Worm (Caenorhabditis elegans) whole organism, L2 larva: ENCODE results near the gene frpr-21.

Experiments
- C34F6.9 ChIP-seq: fragments of 150-350 bp; optimal IDR thresholded peaks from 2 replicates; lab custom pipeline; 2014; ENCODE audit warnings: missing biosample characterization, missing genetic modification characterization
- F13H6.1 ChIP-seq: sonication (generic microtip); optimal IDR thresholded peaks from 2 replicates; lab custom pipeline; 2016; ENCODE audit warnings: missing genetic modification characterization, missing compliant biosample characterization
- R02D3.7 ChIP-seq: fragments of 150-350 bp; optimal IDR thresholded peaks from 2 replicates; lab custom pipeline; 2014; ENCODE audit warnings: missing biosample characterization, missing genetic modification characterization
- Y55F3AM.14 ChIP-seq: fragments of 200-800 bp; sonication (Bioruptor generic); optimal IDR thresholded peaks from 2 replicates; lab custom pipeline; 2018; ENCODE audit warnings: mild to moderate bottlenecking, missing genetic modification characterization, missing compliant biosample characterization
- ZK546.5 ChIP-seq: sonication (generic microtip); optimal IDR thresholded peaks from 2 replicates; lab custom pipeline; 2017; ENCODE audit warnings: missing biosample characterization, missing genetic modification characterization
- alr-1 ChIP-seq: fragments of 150-350 bp; optimal IDR thresholded peaks from 2 replicates; lab custom pipeline; 2014; ENCODE audit warnings: missing biosample characterization, missing genetic modification characterization
- aly-2 ChIP-seq: fragments of 150-350 bp; optimal IDR thresholded peaks from 2 replicates; lab custom pipeline; 2014; ENCODE audit warnings: missing biosample characterization, missing genetic modification characterization
- ama-1 ChIP-seq: fragments of 150-350 bp; optimal IDR thresholded peaks from 2 replicates; lab custom pipeline; 2018; ENCODE audit warnings: inconsistent platforms
- blmp-1 ChIP-seq: sonication (generic microtip); optimal IDR thresholded peaks from 2 replicates; lab custom pipeline; 2017; ENCODE audit warnings: missing genetic modification characterization, mild to moderate bottlenecking, missing compliant biosample characterization, antibody characterized with exemption, moderate library complexity; ENCODE audit not compliant: insufficient read depth
- ceh-16 ChIP-seq: fragments of 150-350 bp; optimal IDR thresholded peaks from 2 replicates; lab custom pipeline; 2014; ENCODE audit warnings: missing biosample characterization, missing genetic modification characterization
- ceh-82 ChIP-seq: fragments of 150-350 bp; optimal IDR thresholded peaks from 2 replicates; lab custom pipeline; 2014; ENCODE audit warnings: missing biosample characterization, missing genetic modification characterization
- crh-2 ChIP-seq: sonication (generic microtip); optimal IDR thresholded peaks from 2 replicates; lab custom pipeline; 2017; ENCODE audit warnings: missing biosample characterization, missing genetic modification characterization
- dmd-4 ChIP-seq: sonication (generic microtip); optimal IDR thresholded peaks from 2 replicates; lab custom pipeline; 2017; ENCODE audit warnings: missing biosample characterization, missing genetic modification characterization
- egl-27 ChIP-seq: sonication (generic microtip); optimal IDR thresholded peaks from 3 replicates; lab custom pipeline; 2017; ENCODE audit warnings: missing biosample characterization, missing genetic modification reagents, missing genetic modification characterization
- elt-1 ChIP-seq: fragments of 150-350 bp; optimal IDR thresholded peaks from 2 replicates; lab custom pipeline; 2014; ENCODE audit warnings: missing biosample characterization, missing genetic modification characterization
- elt-3 ChIP-seq: sonication (generic microtip); optimal IDR thresholded peaks from 2 replicates; lab custom pipeline; 2017; ENCODE audit warnings: missing biosample characterization, missing genetic modification characterization
- fos-1 ChIP-seq: fragments of 150-350 bp; optimal IDR thresholded peaks from 2 replicates; lab custom pipeline; 2014; ENCODE audit warnings: missing biosample characterization, missing genetic modification characterization
- gmeb-1 ChIP-seq: fragments of 150-350 bp; optimal IDR thresholded peaks from 2 replicates; lab custom pipeline; 2014; ENCODE audit warnings: missing biosample characterization, missing genetic modification characterization
- lin-11 ChIP-seq: fragments of 150-350 bp; sonication (generic microtip); optimal IDR thresholded peaks from 2 replicates; lab custom pipeline; 2014; ENCODE audit warnings: missing biosample characterization, missing genetic modification characterization, inconsistent platforms, mixed read lengths
- lin-13 ChIP-seq: fragments of 150-350 bp; optimal IDR thresholded peaks from 2 replicates; lab custom pipeline; 2014; ENCODE audit warnings: missing biosample characterization, missing genetic modification reagents, missing genetic modification characterization
- lin-39 ChIP-seq: fragments of 150-350 bp; optimal IDR thresholded peaks from 2 replicates; lab custom pipeline; 2014; ENCODE audit warnings: missing biosample characterization, missing genetic modification reagents, missing genetic modification characterization
- lsy-2 ChIP-seq, 2 experiments: fragments of 150-350 bp in 1 of 2; sonication (generic microtip) in 1 of 2; optimal IDR thresholded peaks; 2 replicates each; lab custom pipeline; 2014 to 2017; ENCODE audit warnings: missing biosample characterization in 2 of 2, missing genetic modification characterization in 2 of 2
- mab-5 ChIP-seq: fragments of 150-350 bp; optimal IDR thresholded peaks from 2 replicates; lab custom pipeline; 2014; ENCODE audit warnings: missing biosample characterization, missing genetic modification characterization
- mbf-1 ChIP-seq: sonication (generic microtip); optimal IDR thresholded peaks from 2 replicates; lab custom pipeline; 2017; ENCODE audit warnings: missing biosample characterization, missing genetic modification characterization
- mdl-1 ChIP-seq, 2 experiments: fragments of 150-350 bp in 1 of 2; sonication (generic microtip) in 1 of 2; optimal IDR thresholded peaks; 2 replicates each; lab custom pipeline; 2017; ENCODE audit warnings: missing biosample characterization in 2 of 2, missing genetic modification characterization in 2 of 2
- nhr-10 ChIP-seq: sonication (generic microtip); optimal IDR thresholded peaks from 2 replicates; lab custom pipeline; 2017; ENCODE audit warnings: missing biosample characterization, missing genetic modification characterization
- nhr-11 ChIP-seq: fragments of 150-350 bp; optimal IDR thresholded peaks from 2 replicates; lab custom pipeline; 2014; ENCODE audit warnings: missing biosample characterization, missing genetic modification characterization
- nhr-12 ChIP-seq: fragments of 150-350 bp; optimal IDR thresholded peaks from 2 replicates; lab custom pipeline; 2014; ENCODE audit warnings: missing biosample characterization, missing genetic modification characterization
- nhr-129 ChIP-seq: fragments of 150-350 bp; optimal IDR thresholded peaks from 2 replicates; lab custom pipeline; 2014; ENCODE audit warnings: missing biosample characterization, missing genetic modification characterization
- nhr-21 ChIP-seq: fragments of 150-350 bp; optimal IDR thresholded peaks from 2 replicates; lab custom pipeline; 2014; ENCODE audit warnings: missing biosample characterization, missing genetic modification characterization
- nhr-23 ChIP-seq: fragments of 150-350 bp; optimal IDR thresholded peaks from 2 replicates; lab custom pipeline; 2014; ENCODE audit warnings: missing biosample characterization, missing genetic modification reagents, missing genetic modification characterization
- nhr-237 ChIP-seq: fragments of 150-350 bp; optimal IDR thresholded peaks from 2 replicates; lab custom pipeline; 2014; ENCODE audit warnings: missing biosample characterization, missing genetic modification characterization
- nhr-25 ChIP-seq: fragments of 150-350 bp; sonication (generic microtip); optimal IDR thresholded peaks from 3 replicates; lab custom pipeline; 2014; ENCODE audit warnings: missing biosample characterization, missing genetic modification characterization
- nhr-6 ChIP-seq: fragments of 150-350 bp; optimal IDR thresholded peaks from 2 replicates; lab custom pipeline; 2014; ENCODE audit warnings: missing biosample characterization, missing genetic modification characterization
- nhr-77 ChIP-seq: fragments of 150-350 bp; optimal IDR thresholded peaks from 2 replicates; lab custom pipeline; 2014; ENCODE audit warnings: missing biosample characterization, missing genetic modification characterization
- peb-1 ChIP-seq: fragments of 150-350 bp; optimal IDR thresholded peaks from 2 replicates; lab custom pipeline; 2014; ENCODE audit warnings: missing biosample characterization, missing genetic modification characterization
- sem-4 ChIP-seq: fragments of 150-350 bp; optimal IDR thresholded peaks from 2 replicates; lab custom pipeline; 2014; ENCODE audit warnings: missing biosample characterization, missing genetic modification reagents, missing genetic modification characterization
- skn-1 ChIP-seq: sonication (generic microtip); optimal IDR thresholded peaks from 2 replicates; lab custom pipeline; 2017; ENCODE audit warnings: missing biosample characterization, missing genetic modification characterization
- sma-3 ChIP-seq: sonication (generic microtip); optimal IDR thresholded peaks from 2 replicates; lab custom pipeline; 2016; ENCODE audit warnings: missing genetic modification reagents, missing genetic modification characterization, missing compliant biosample characterization
- sma-9 ChIP-seq, 2 experiments: fragments of 150-350 bp in 1 of 2; sonication (generic microtip) in 1 of 2; optimal IDR thresholded peaks; 2 replicates each; lab custom pipeline; 2014 to 2016; ENCODE audit warnings: missing genetic modification characterization in 2 of 2, mild to moderate bottlenecking in 1 of 2, missing biosample characterization in 1 of 2, missing compliant biosample characterization in 1 of 2, missing genetic modification reagents in 1 of 2, moderate library complexity in 1 of 2
- snpc-4 ChIP-seq: fragments of 150-350 bp; optimal IDR thresholded peaks from 2 replicates; lab custom pipeline; 2014; ENCODE audit warnings: missing biosample characterization, missing genetic modification characterization
- unc-39 ChIP-seq: fragments of 150-350 bp; optimal IDR thresholded peaks from 2 replicates; lab custom pipeline; 2014; ENCODE audit warnings: missing biosample characterization, missing genetic modification characterization
- unc-55 ChIP-seq: fragments of 150-350 bp; sonication (generic microtip); optimal IDR thresholded peaks from 3 replicates; lab custom pipeline; 2014; ENCODE audit warnings: missing biosample characterization, missing genetic modification reagents, missing genetic modification characterization
- unc-62 ChIP-seq: fragments of 150-350 bp; optimal IDR thresholded peaks from 2 replicates; lab custom pipeline; 2014; ENCODE audit warnings: missing biosample characterization, missing genetic modification reagents, missing genetic modification characterization
- zag-1 ChIP-seq: fragments of 150-350 bp; optimal IDR thresholded peaks from 2 replicates; lab custom pipeline; 2014; ENCODE audit warnings: missing biosample characterization, missing genetic modification characterization
- ztf-1 ChIP-seq: fragments of 200-800 bp; sonication (Bioruptor generic); conservative IDR thresholded peaks from 2 replicates; pipeline ENCODE4 v1.3.6; 2022; ENCODE audit warnings: missing genetic modification characterization, missing compliant biosample characterization
- ztf-11 ChIP-seq: sonication (generic microtip); optimal IDR thresholded peaks from 2 replicates; lab custom pipeline; 2017; ENCODE audit warnings: missing biosample characterization, missing genetic modification characterization
- ztf-4 ChIP-seq: fragments of 150-350 bp; optimal IDR thresholded peaks from 2 replicates; lab custom pipeline; 2014; ENCODE audit warnings: missing biosample characterization, missing genetic modification characterization

frpr-21 gene

ce11 chrII:10390250-10390821 lies 31.5 kb downstream of the frpr-21 start (continued):
- TF ChIP-seq ceh-16 (tag; lab: Kevin White, UChicago) (no peak), lin-11 (tag; lab: Kevin White, UChicago) (no peak), sem-4 (peak; percentile 17)

ce11 chrII:10389776-10390175 lies 32.1 kb downstream of the frpr-21 start:
- TF ChIP-seq ceh-82 (tag; lab: Kevin White, UChicago): no peak
- TF ChIP-seq crh-2: peak; percentile 65
- TF ChIP-seq sma-9 (GFP tag; optimal IDR thresholded peaks at IDR 0.05; lab: Kevin White, UChicago): peak; percentile 82
- TF ChIP-seq sma-9 (tag; optimal IDR thresholded peaks at IDR 0.05; lab: Kevin White, UChicago): no peak
- TF ChIP-seq R02D3.7 (tag; lab: Kevin White, UChicago): no peak
- TF ChIP-seq skn-1: no peak
- peak; percentile 84 for TF ChIP-seq fos-1 (tag; lab: Kevin White, UChicago)
- TF ChIP-seq peb-1 (tag; lab: Kevin White, UChicago): no peak
- no peak for TF ChIP-seq ZK546.5 (tag; lab: Kevin White, UChicago)
- TF ChIP-seq zag-1: no peak
- TF ChIP-seq nhr-21 (tag; lab: Kevin White, UChicago): peak; percentile 76
- no peak for TF ChIP-seq ztf-1
- TF ChIP-seq unc-55 (GFP tag; lab: Kevin White, UChicago): no peak
- TF ChIP-seq unc-62: no peak
- TF ChIP-seq lsy-2 (tag; optimal IDR thresholded peaks at IDR 0.05; lab: Kevin White, UChicago): no peak
- no peak for TF ChIP-seq lin-11 (tag; lab: Kevin White, UChicago)
- TF ChIP-seq nhr-10 (tag; lab: Kevin White, UChicago): no peak
- no peak for TF ChIP-seq nhr-6 (tag; lab: Kevin White, UChicago)
- TF ChIP-seq ztf-4 (tag; lab: Kevin White, UChicago): no peak
- TF ChIP-seq sma-3: peak; percentile 11
- no peak for TF ChIP-seq aly-2 (tag; lab: Kevin White, UChicago)
- no peak for TF ChIP-seq Y55F3AM.14 (GFP tag; lab: Kevin White, UChicago)
- TF ChIP-seq elt-1 (tag; lab: Kevin White, UChicago): no peak
- TF ChIP-seq mab-5 (tag; lab: Kevin White, UChicago): no peak
- peak; percentile 70 for TF ChIP-seq nhr-129 (tag; lab: Kevin White, UChicago)
- peak in 1 of 2 experiments; percentile 64 for TF ChIP-seq mdl-1 (tag; optimal IDR thresholded peaks at IDR 0.05; lab: Kevin White, UChicago)
- TF ChIP-seq nhr-25 (tag; lab: Kevin White, UChicago): peak; percentile 68
- TF ChIP-seq unc-39 (tag; lab: Kevin White, UChicago): no peak
- no peak for TF ChIP-seq ztf-11 (tag; lab: Kevin White, UChicago)
- TF ChIP-seq elt-3: no peak
- TF ChIP-seq F13H6.1: peak; percentile 80
- no peak for TF ChIP-seq ceh-16 (tag; lab: Kevin White, UChicago)
- TF ChIP-seq C34F6.9 (tag; lab: Kevin White, UChicago): no peak
- no peak for TF ChIP-seq nhr-77 (tag; lab: Kevin White, UChicago)
- no peak for TF ChIP-seq mbf-1
- TF ChIP-seq lin-13 (GFP tag; lab: Kevin White, UChicago): no peak
- no peak for TF ChIP-seq blmp-1 (tag; lab: Kevin White, UChicago)
- no peak for TF ChIP-seq snpc-4 (tag; lab: Kevin White, UChicago)
- no peak for TF ChIP-seq nhr-237 (tag; lab: Kevin White, UChicago)
- no peak for TF ChIP-seq lin-39
- no peak for TF ChIP-seq nhr-23 (tag; lab: Kevin White, UChicago)
- TF ChIP-seq alr-1 (tag; lab: Kevin White, UChicago): no peak
- TF ChIP-seq nhr-11 (tag; lab: Kevin White, UChicago): no peak
- TF ChIP-seq egl-27 (tag; lab: Kevin White, UChicago): peak; percentile 8
- TF ChIP-seq dmd-4 (tag; lab: Kevin White, UChicago): no peak
- no peak for TF ChIP-seq ama-1 (lab: Kevin White, UChicago)
- no peak for TF ChIP-seq sem-4
- TF ChIP-seq nhr-12 (tag; lab: Kevin White, UChicago): no peak
- peak; percentile 37 for TF ChIP-seq gmeb-1
